5 worm cellular contexts compared by ENCODE assay signal in the genomic region with DNA sequence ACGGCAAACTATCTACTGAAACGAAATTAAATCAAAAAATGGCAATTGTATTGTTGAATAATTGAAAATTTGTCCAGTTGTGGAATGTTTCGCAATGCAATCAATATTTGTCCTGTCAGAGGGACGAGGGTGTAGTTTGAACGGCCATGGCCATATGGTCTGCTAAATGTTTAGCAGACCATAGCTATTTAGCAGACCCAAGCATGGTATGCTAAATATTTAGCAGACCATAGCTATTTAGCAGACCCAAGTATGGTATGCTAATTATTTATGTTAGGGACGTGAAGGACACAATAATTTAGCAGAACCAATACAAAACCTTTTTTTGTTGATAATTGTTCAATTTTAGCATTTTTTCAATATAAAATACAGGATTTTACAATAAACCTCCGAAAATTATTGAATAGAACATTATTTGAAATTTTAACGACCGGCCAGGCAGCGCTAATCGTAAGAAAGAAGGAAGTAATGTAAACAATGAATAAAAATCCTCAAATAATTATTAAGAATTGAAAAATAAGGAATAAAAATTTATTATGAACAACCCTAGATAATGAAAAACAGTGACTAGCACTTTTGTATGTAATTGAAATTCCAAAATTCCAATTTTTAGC.
TF ChIP-seq lines count a peak whose summit lies in the region.

Gene riok-3, minus strand, starts transcription at position 15 of the 614 bp plus-strand sequence.

TF ChIP-seq in whole organism, L1 larva, 84 proteins besides CTCF, POLR2A, EP300 and RAD21 (continued from another document):
- no peak for TF ChIP-seq ceh-8 (GFP tag; optimal IDR thresholded peaks at IDR 0.05; lab: Kevin White, UChicago)
- TF ChIP-seq lin-13 (GFP tag; optimal IDR thresholded peaks at IDR 0.05; lab: Kevin White, UChicago): no peak
- TF ChIP-seq lin-15B (tag; optimal IDR thresholded peaks at IDR 0.05; lab: Kevin White, UChicago): no peak
- TF ChIP-seq mab-9 (GFP tag; IDR thresholded peaks at IDR 0.05; lab: Robert Waterston, UW): no peak
- TF ChIP-seq zip-4 (GFP tag; optimal IDR thresholded peaks at IDR 0.05; lab: Kevin White, UChicago): peak; percentile 29
- TF ChIP-seq ceh-63 (GFP tag; optimal IDR thresholded peaks at IDR 0.05; lab: Kevin White, UChicago): no peak
- TF ChIP-seq pax-3 (tag; optimal IDR thresholded peaks at IDR 0.05; lab: Kevin White, UChicago): no peak
- TF ChIP-seq aha-1 (tag; optimal IDR thresholded peaks at IDR 0.05; lab: Kevin White, UChicago): no peak
- TF ChIP-seq efl-1 (optimal IDR thresholded peaks at IDR 0.05; lab: Kevin White, UChicago): peak in 1 of 2 experiments; percentile 11
- TF ChIP-seq efl-1 (GFP tag; optimal IDR thresholded peaks at IDR 0.05 in 1 of 2; lab: Kevin White, UChicago): peak in 1 of 2 experiments; percentile 71
- TF ChIP-seq fkh-10 (GFP tag; optimal IDR thresholded peaks at IDR 0.05; lab: Kevin White, UChicago): no peak
- no peak for TF ChIP-seq unc-130 (tag; optimal IDR thresholded peaks at IDR 0.05; lab: Kevin White, UChicago)
- peak; percentile 18 for TF ChIP-seq lir-3 (tag; optimal IDR thresholded peaks at IDR 0.05; lab: Kevin White, UChicago; ENCODE audit: poor library complexity)
- no peak for TF ChIP-seq unc-62 (GFP tag; optimal IDR thresholded peaks at IDR 0.05; lab: Kevin White, UChicago)
- TF ChIP-seq hlh-17 (GFP tag; optimal IDR thresholded peaks at IDR 0.05; lab: Kevin White, UChicago; ENCODE audit: borderline replicate concordance): no peak
- no peak for TF ChIP-seq ets-5 (GFP tag; IDR thresholded peaks at IDR 0.05; lab: Robert Waterston, UW)

TF ChIP-seq in whole organism, L2 larva, 48 proteins besides CTCF, POLR2A, EP300 and RAD21 (continued from another document):
- TF ChIP-seq lin-39 (tag; optimal IDR thresholded peaks at IDR 0.05; lab: Kevin White, UChicago) (no peak), mdl-1 (tag; optimal IDR thresholded peaks at IDR 0.05; lab: Kevin White, UChicago) (no peak), lin-11 (tag; optimal IDR thresholded peaks at IDR 0.05; lab: Kevin White, UChicago) (no peak), sma-9 (GFP tag; optimal IDR thresholded peaks at IDR 0.05; lab: Kevin White, UChicago) (no peak), sma-9 (tag; optimal IDR thresholded peaks at IDR 0.05; lab: Kevin White, UChicago) (no peak), mab-5 (tag; optimal IDR thresholded peaks at IDR 0.05; lab: Kevin White, UChicago) (no peak), nhr-237 (tag; optimal IDR thresholded peaks at IDR 0.05; lab: Kevin White, UChicago) (no peak), fos-1 (tag; optimal IDR thresholded peaks at IDR 0.05; lab: Kevin White, UChicago) (no peak), nhr-129 (tag; optimal IDR thresholded peaks at IDR 0.05; lab: Kevin White, UChicago) (peak; percentile 96), nhr-21 (tag; optimal IDR thresholded peaks at IDR 0.05; lab: Kevin White, UChicago) (peak; percentile 26), lsy-2 (tag; optimal IDR thresholded peaks at IDR 0.05; lab: Kevin White, UChicago) (peak in 1 of 2 experiments; percentile 19), nhr-25 (tag; optimal IDR thresholded peaks at IDR 0.05; lab: Kevin White, UChicago) (no peak), lin-13 (GFP tag; optimal IDR thresholded peaks at IDR 0.05; lab: Kevin White, UChicago) (peak; percentile 37), nhr-6 (tag; optimal IDR thresholded peaks at IDR 0.05; lab: Kevin White, UChicago) (no peak)

TF ChIP-seq in whole organism, L3 larva, 47 proteins besides CTCF, POLR2A, EP300 and RAD21 (continued from another document):
- no peak for TF ChIP-seq aly-2 (tag; optimal IDR thresholded peaks at IDR 0.05; lab: Kevin White, UChicago)
- TF ChIP-seq nhr-28 (tag; optimal IDR thresholded peaks at IDR 0.05; lab: Kevin White, UChicago): no peak
- peak; percentile 12 for TF ChIP-seq nfya-1 (tag; optimal IDR thresholded peaks at IDR 0.05; lab: Kevin White, UChicago; ENCODE audit: insufficient read depth)
- TF ChIP-seq jun-1 (tag; optimal IDR thresholded peaks at IDR 0.05; lab: Kevin White, UChicago): no peak
- TF ChIP-seq zag-1 (tag; optimal IDR thresholded peaks at IDR 0.05; lab: Kevin White, UChicago): no peak
- TF ChIP-seq unc-62 (GFP tag; optimal IDR thresholded peaks at IDR 0.05; lab: Kevin White, UChicago): no peak
- peak; percentile 20 for TF ChIP-seq elt-2 (tag; optimal IDR thresholded peaks at IDR 0.05; lab: Kevin White, UChicago)
- TF ChIP-seq mdl-1 (tag; optimal IDR thresholded peaks at IDR 0.05; lab: Kevin White, UChicago): no peak

TF ChIP-seq in whole organism, L4 larva, 104 proteins besides CTCF, POLR2A, EP300 and RAD21 (continued from another document):
- TF ChIP-seq duxl-1 (tag; optimal IDR thresholded peaks at IDR 0.05; lab: Kevin White, UChicago; ENCODE audit: poor library complexity) (no peak), nhr-102 (tag; optimal IDR thresholded peaks at IDR 0.05; lab: Kevin White, UChicago) (peak; percentile 35), F10B5.3 (tag; optimal IDR thresholded peaks at IDR 0.05; lab: Kevin White, UChicago) (no peak), nhr-48 (tag; optimal IDR thresholded peaks at IDR 0.05; lab: Kevin White, UChicago) (no peak), nhr-10 (tag; optimal IDR thresholded peaks at IDR 0.05; lab: Kevin White, UChicago) (no peak), daf-16 (GFP tag; optimal IDR thresholded peaks at IDR 0.05; lab: Kevin White, UChicago) (no peak), daf-16 (tag; optimal IDR thresholded peaks at IDR 0.05; lab: Kevin White, UChicago) (no peak), T20F7.1 (GFP tag; optimal IDR thresholded peaks at IDR 0.05; lab: Kevin White, UChicago) (peak; percentile 40), dve-1 (tag; optimal IDR thresholded peaks at IDR 0.05; lab: Kevin White, UChicago; ENCODE audit: insufficient read depth) (peak; percentile 1), gei-8 (GFP tag; optimal IDR thresholded peaks at IDR 0.05; lab: Kevin White, UChicago) (peak; percentile 18), ceh-62 (tag; optimal IDR thresholded peaks at IDR 0.05; lab: Kevin White, UChicago) (no peak), ceh-20 (GFP tag; IDR thresholded peaks at IDR 0.05; lab: Robert Waterston, UW) (no peak), mep-1 (tag; optimal IDR thresholded peaks at IDR 0.05; lab: Kevin White, UChicago) (peak; percentile 33), zip-2 (tag; optimal IDR thresholded peaks at IDR 0.05; lab: Kevin White, UChicago) (peak; percentile 87), nhr-77 (tag; optimal IDR thresholded peaks at IDR 0.05; lab: Kevin White, UChicago) (peak; percentile 39), nhr-6 (tag; optimal IDR thresholded peaks at IDR 0.05; lab: Kevin White, UChicago) (no peak), nhr-111 (GFP tag; optimal IDR thresholded peaks at IDR 0.05; lab: Kevin White, UChicago) (no peak)

TF ChIP-seq in whole organism, young adult, 124 proteins besides CTCF, POLR2A, EP300 and RAD21 (continued from another document):
- TF ChIP-seq athp-1 (tag; optimal IDR thresholded peaks at IDR 0.05; lab: Kevin White, UChicago) (no peak), tbp1 (GFP tag; optimal IDR thresholded peaks at IDR 0.05; lab: Kevin White, UChicago) (peak; percentile 15), attf-6 (GFP tag; IDR thresholded peaks at IDR 0.05; lab: Robert Waterston, UW) (no peak), hmg-1.2 (GFP tag; IDR thresholded peaks at IDR 0.05; lab: Robert Waterston, UW) (no peak), ama-1 (optimal IDR thresholded peaks at IDR 0.05; lab: Kevin White, UChicago) (no peak), ama-1 (GFP tag; optimal IDR thresholded peaks at IDR 0.05; lab: Kevin White, UChicago) (no peak), ceh-91 (GFP tag; IDR thresholded peaks at IDR 0.05; lab: Robert Waterston, UW) (no peak), madf-6 (GFP tag; IDR thresholded peaks at IDR 0.05; lab: Robert Waterston, UW) (no peak; the same call in 1 of the 2 replicates), mcd-1 (GFP tag; IDR thresholded peaks at IDR 0.05; lab: Robert Waterston, UW) (peak; percentile 33; the same call in 1 of the 2 replicates), ztf-3 (GFP tag; optimal IDR thresholded peaks at IDR 0.05; lab: Kevin White, UChicago) (peak; percentile 19), attf-5 (GFP tag; optimal IDR thresholded peaks at IDR 0.05; lab: Kevin White, UChicago) (no peak), zim-3 (tag; optimal IDR thresholded peaks at IDR 0.05; lab: Kevin White, UChicago) (peak; percentile 67), snpc-1.3 (tag; optimal IDR thresholded peaks at IDR 0.05; lab: Kevin White, UChicago; ENCODE audit: insufficient read depth) (no peak), chd-7 (tag; optimal IDR thresholded peaks at IDR 0.05; lab: Kevin White, UChicago) (no peak), rec-8 (tag; optimal IDR thresholded peaks at IDR 0.05; lab: Kevin White, UChicago) (no peak), repo-1 (tag; optimal IDR thresholded peaks at IDR 0.05; lab: Kevin White, UChicago) (peak; percentile 77), nfyb-1 (GFP tag; IDR thresholded peaks at IDR 0.05; lab: Robert Waterston, UW) (peak; percentile 72), ccch-3 (GFP tag; optimal IDR thresholded peaks at IDR 0.05; lab: Kevin White, UChicago) (no peak), rcor-1 (GFP tag; IDR thresholded peaks at IDR 0.05; lab: Robert Waterston, UW) (no peak), cebp-1 (GFP tag; IDR thresholded peaks at IDR 0.05; lab: Robert Waterston, UW) (peak; percentile 74; the same call in 1 of the 2 replicates), cebp-1 (tag; optimal IDR thresholded peaks at IDR 0.05; lab: Kevin White, UChicago) (peak; percentile 94), cebp-2 (GFP tag; IDR thresholded peaks at IDR 0.05; lab: Robert Waterston, UW) (no peak), F57C9.4 (tag; optimal IDR thresholded peaks at IDR 0.05; lab: Kevin White, UChicago) (peak; percentile 41), ets-4 (GFP tag; optimal IDR thresholded peaks at IDR 0.05; lab: Kevin White, UChicago) (no peak), pbrm-1 (GFP tag; IDR thresholded peaks at IDR 0.05; lab: Robert Waterston, UW) (peak; percentile 49; the same call in 1 of the 2 replicates), xnd-1 (tag; optimal IDR thresholded peaks at IDR 0.05; lab: Kevin White, UChicago) (no peak), die-1 (tag; optimal IDR thresholded peaks at IDR 0.05; lab: Kevin White, UChicago) (no peak), D2030.7 (GFP tag; IDR thresholded peaks at IDR 0.05; lab: Robert Waterston, UW) (no peak), rpc-1 (optimal IDR thresholded peaks at IDR 0.05; lab: Kevin White, UChicago) (no peak), rpc-1 (tag; optimal IDR thresholded peaks at IDR 0.05; lab: Kevin White, UChicago) (no peak), ztf-22 (GFP tag; optimal IDR thresholded peaks at IDR 0.05; lab: Kevin White, UChicago) (no peak), mel-28 (tag; optimal IDR thresholded peaks at IDR 0.05; lab: Kevin White, UChicago; ENCODE audit: borderline replicate concordance) (no peak), F10E7.11 (tag; optimal IDR thresholded peaks at IDR 0.05; lab: Kevin White, UChicago) (no peak), hlh-26 (GFP tag; conservative IDR thresholded peaks at IDR 0.05; lab: Robert Waterston, UW) (no peak), K12H6.12 (tag; optimal IDR thresholded peaks at IDR 0.05; lab: Kevin White, UChicago) (no peak), lin-26 (GFP tag; IDR thresholded peaks at IDR 0.05; lab: Robert Waterston, UW) (0 out of 2 replicates have a peak, but pooled peaks have one; percentile 25), lin-40 (tag; optimal IDR thresholded peaks at IDR 0.05; lab: Kevin White, UChicago) (peak; percentile 11), nhr-120 (GFP tag; IDR thresholded peaks at IDR 0.05; lab: Robert Waterston, UW) (no peak), attf-3 (GFP tag; conservative IDR thresholded peaks at IDR 0.05; lab: Robert Waterston, UW) (0 out of 2 replicates have a peak, but pooled peaks have one; percentile 7), him-1 (tag; optimal IDR thresholded peaks at IDR 0.05; lab: Kevin White, UChicago) (no peak), let-607 (tag; optimal IDR thresholded peaks at IDR 0.05; lab: Kevin White, UChicago) (peak in 1 of 2 experiments; percentile 2), F52B5.7 (tag; optimal IDR thresholded peaks at IDR 0.05; lab: Kevin White, UChicago) (no peak), let-526 (GFP tag; IDR thresholded peaks at IDR 0.05; lab: Robert Waterston, UW) (no peak), gei-17 (GFP tag; optimal IDR thresholded peaks at IDR 0.05; lab: Kevin White, UChicago) (no peak), hlh-12 (tag; optimal IDR thresholded peaks at IDR 0.05; lab: Kevin White, UChicago) (no peak), egrh-3 (GFP tag; IDR thresholded peaks at IDR 0.05; lab: Robert Waterston, UW) (no peak), F39B2.1 (GFP tag; IDR thresholded peaks at IDR 0.05; lab: Robert Waterston, UW) (no peak), Y53F4B.3 (GFP tag; IDR thresholded peaks at IDR 0.05; lab: Robert Waterston, UW) (no peak), atf-7 (tag; optimal IDR thresholded peaks at IDR 0.05; lab: Kevin White, UChicago) (no peak), Y53G8AR.9 (GFP tag; conservative IDR thresholded peaks at IDR 0.05; lab: Robert Waterston, UW) (peak; percentile 75), nhr-179 (tag; optimal IDR thresholded peaks at IDR 0.05; lab: Kevin White, UChicago) (no peak), ztf-25 (GFP tag; IDR thresholded peaks at IDR 0.05; lab: Robert Waterston, UW) (no peak), C06A6.2 (GFP tag; conservative IDR thresholded peaks at IDR 0.05; lab: Robert Waterston, UW) (0 out of 2 replicates have a peak, but pooled peaks have one; percentile 18), K11D2.4 (GFP tag; IDR thresholded peaks at IDR 0.05; lab: Robert Waterston, UW) (peak; percentile 38; the same call in 1 of the 2 replicates), nhr-27 (tag; optimal IDR thresholded peaks at IDR 0.05; lab: Kevin White, UChicago) (no peak), lin-35 (GFP tag; optimal IDR thresholded peaks at IDR 0.05; lab: Kevin White, UChicago) (no peak), ceh-79 (tag; optimal IDR thresholded peaks at IDR 0.05; lab: Kevin White, UChicago) (no peak), sea-2 (GFP tag; IDR thresholded peaks at IDR 0.05; lab: Robert Waterston, UW) (no peak), B0336.3 (GFP tag; IDR thresholded peaks at IDR 0.05; lab: Robert Waterston, UW) (no peak)
